Worm (Caenorhabditis elegans) whole organism, mixed stage, embryonic: ENCODE data around the gene T06C12.12.

Experiments
- M03D4.4 ChIP-seq: sonication (generic microtip); optimal IDR thresholded peaks from 2 replicates; lab custom pipeline; 2017; ENCODE audit warnings: mild to moderate bottlenecking, missing genetic modification characterization, missing compliant biosample characterization
- bed-3 ChIP-seq: fragments of 200-800 bp; sonication (Bioruptor generic); optimal IDR thresholded peaks from 3 replicates; lab custom pipeline; 2018; ENCODE audit warnings: mild to moderate bottlenecking, missing genetic modification characterization, moderate library complexity, missing compliant biosample characterization
- blmp-1 ChIP-seq: fragments of 150-350 bp; optimal IDR thresholded peaks from 2 replicates; lab custom pipeline; 2014; ENCODE audit warnings: missing biosample characterization, missing genetic modification characterization
- ceh-39 ChIP-seq: fragments of 150-350 bp; optimal IDR thresholded peaks from 2 replicates; lab custom pipeline; 2014; ENCODE audit warnings: missing biosample characterization, missing genetic modification characterization
- ceh-43 ChIP-seq: fragments of 200-800 bp; sonication (Bioruptor generic); optimal IDR thresholded peaks from 2 replicates; lab custom pipeline; 2018; ENCODE audit warnings: mild to moderate bottlenecking, missing genetic modification characterization, moderate library complexity, missing compliant biosample characterization
- ceh-83 ChIP-seq: fragments of 200-800 bp; sonication (Bioruptor generic); optimal IDR thresholded peaks from 2 replicates; lab custom pipeline; 2018; ENCODE audit warnings: mild to moderate bottlenecking, missing genetic modification characterization, missing compliant biosample characterization
- cnd-1 ChIP-seq: fragments of 200-800 bp; sonication (Bioruptor generic); optimal IDR thresholded peaks from 2 replicates; lab custom pipeline; 2018; ENCODE audit warnings: mild to moderate bottlenecking, missing genetic modification characterization, missing compliant biosample characterization
- drap-1 ChIP-seq: fragments of 200-800 bp; sonication (Bioruptor generic); optimal IDR thresholded peaks from 3 replicates; lab custom pipeline; 2018; ENCODE audit warnings: mild to moderate bottlenecking, missing genetic modification characterization, missing compliant biosample characterization
- elt-1 ChIP-seq: sonication (generic microtip); optimal IDR thresholded peaks from 2 replicates; lab custom pipeline; 2017; ENCODE audit warnings: missing genetic modification characterization, mild to moderate bottlenecking, missing compliant biosample characterization, antibody characterized with exemption, moderate library complexity, borderline replicate concordance; ENCODE audit not compliant: insufficient read depth
- elt-3 ChIP-seq: fragments of 150-350 bp; optimal IDR thresholded peaks from 2 replicates; lab custom pipeline; 2014; ENCODE audit warnings: missing biosample characterization, missing genetic modification characterization
- flh-1 ChIP-seq: fragments of 200-800 bp; sonication (Bioruptor generic); optimal IDR thresholded peaks from 2 replicates; lab custom pipeline; 2018; ENCODE audit warnings: mild to moderate bottlenecking, missing genetic modification characterization, moderate library complexity, missing compliant biosample characterization
- ham-2 ChIP-seq: fragments of 200-800 bp; sonication (Bioruptor generic); optimal IDR thresholded peaks from 2 replicates; lab custom pipeline; 2018; ENCODE audit warnings: mild to moderate bottlenecking, missing genetic modification characterization, missing compliant biosample characterization
- hlh-1 ChIP-seq: fragments of 150-350 bp; optimal IDR thresholded peaks from 2 replicates; lab custom pipeline; 2014; ENCODE audit warnings: missing biosample characterization, missing genetic modification reagents, missing genetic modification characterization
- lin-13 ChIP-seq: fragments of 150-350 bp; optimal IDR thresholded peaks from 2 replicates; lab custom pipeline; 2014; ENCODE audit warnings: missing biosample characterization, missing genetic modification characterization
- lin-32 ChIP-seq: fragments of 200-800 bp; sonication (Bioruptor generic); optimal IDR thresholded peaks from 2 replicates; lab custom pipeline; 2018; ENCODE audit warnings: mild to moderate bottlenecking, missing genetic modification characterization, missing compliant biosample characterization
- lsy-2 ChIP-seq: fragments of 150-350 bp; optimal IDR thresholded peaks from 2 replicates; lab custom pipeline; 2014; ENCODE audit warnings: missing biosample characterization, missing genetic modification characterization
- mab-5 ChIP-seq: fragments of 150-350 bp; optimal IDR thresholded peaks from 2 replicates; lab custom pipeline; 2014; ENCODE audit warnings: missing biosample characterization, missing genetic modification characterization
- mep-1 ChIP-seq: fragments of 150-350 bp; optimal IDR thresholded peaks from 2 replicates; lab custom pipeline; 2017; ENCODE audit warnings: missing biosample characterization, missing genetic modification reagents, missing genetic modification characterization, inconsistent platforms
- nhr-12 ChIP-seq: fragments of 150-350 bp; optimal IDR thresholded peaks from 2 replicates; lab custom pipeline; 2014; ENCODE audit warnings: missing biosample characterization, missing genetic modification characterization
- nhr-2 ChIP-seq: fragments of 150-350 bp; optimal IDR thresholded peaks from 2 replicates; lab custom pipeline; 2014; ENCODE audit warnings: missing biosample characterization, missing genetic modification characterization
- nhr-237 ChIP-seq: fragments of 150-350 bp; optimal IDR thresholded peaks from 2 replicates; lab custom pipeline; 2014; ENCODE audit warnings: missing biosample characterization, missing genetic modification characterization
- nhr-28 ChIP-seq: fragments of 150-350 bp; optimal IDR thresholded peaks from 2 replicates; lab custom pipeline; 2014; ENCODE audit warnings: missing biosample characterization, missing genetic modification characterization
- nhr-76 ChIP-seq: sonication (generic microtip); optimal IDR thresholded peaks from 2 replicates; lab custom pipeline; 2017; ENCODE audit warnings: missing biosample characterization, missing genetic modification characterization
- pha-4 ChIP-seq: fragments of 150-350 bp; optimal IDR thresholded peaks from 2 replicates; lab custom pipeline; 2018; ENCODE audit warnings: missing biosample characterization, missing genetic modification reagents, missing genetic modification characterization
- sem-2 ChIP-seq: fragments of 200-800 bp; sonication (Bioruptor generic); optimal IDR thresholded peaks from 2 replicates; lab custom pipeline; 2018; ENCODE audit warnings: mild to moderate bottlenecking, missing genetic modification characterization, missing compliant biosample characterization
- snpc-4 ChIP-seq: fragments of 150-350 bp; optimal IDR thresholded peaks from 2 replicates; lab custom pipeline; 2014; ENCODE audit warnings: missing biosample characterization, missing genetic modification characterization
- sptf-1 ChIP-seq: sonication (generic microtip); optimal IDR thresholded peaks from 2 replicates; lab custom pipeline; 2017; ENCODE audit warnings: mild to moderate bottlenecking, missing genetic modification characterization, moderate library complexity, missing compliant biosample characterization
- tbx-8 ChIP-seq: fragments of 200-800 bp; sonication (Bioruptor generic); optimal IDR thresholded peaks from 2 replicates; lab custom pipeline; 2018; ENCODE audit warnings: mild to moderate bottlenecking, missing genetic modification characterization, moderate library complexity, missing compliant biosample characterization
- unc-39 ChIP-seq: fragments of 150-350 bp; optimal IDR thresholded peaks from 2 replicates; lab custom pipeline; 2014; ENCODE audit warnings: missing biosample characterization, missing genetic modification characterization
- unc-62 ChIP-seq: fragments of 150-350 bp; optimal IDR thresholded peaks from 2 replicates; lab custom pipeline; 2014; ENCODE audit warnings: missing biosample characterization, missing genetic modification reagents, missing genetic modification characterization
- zip-8 ChIP-seq: fragments of 150-350 bp; optimal IDR thresholded peaks from 2 replicates; lab custom pipeline; 2014; ENCODE audit warnings: missing biosample characterization, missing genetic modification characterization
- ztf-11 ChIP-seq: fragments of 150-350 bp; optimal IDR thresholded peaks from 2 replicates; lab custom pipeline; 2014; ENCODE audit warnings: missing biosample characterization, missing genetic modification characterization

T06C12.12 gene

ce11 chrV:15876308-15876707 lies 15.6 kb upstream of the T06C12.12 start, which contains the start of gene nhr-102:
nhr-102 (minus strand) TSS chrV:15876408.
- no peak for TF ChIP-seq nhr-237 (tag; lab: Kevin White, UChicago)
- no peak for TF ChIP-seq ceh-39
- no peak for TF ChIP-seq tbx-8 (GFP tag; lab: Kevin White, UChicago)
- no peak for TF ChIP-seq unc-62 (GFP tag; lab: Kevin White, UChicago)
- no peak for TF ChIP-seq ham-2 (GFP tag; lab: Kevin White, UChicago)
- no peak for TF ChIP-seq flh-1 (GFP tag; lab: Kevin White, UChicago)
- no peak for TF ChIP-seq pha-4 (tag; lab: Kevin White, UChicago)
- no peak for TF ChIP-seq ceh-83 (GFP tag; lab: Kevin White, UChicago)
- TF ChIP-seq ceh-43 (GFP tag; lab: Kevin White, UChicago) = no peak
- no peak for TF ChIP-seq elt-3 (tag; lab: Kevin White, UChicago)
- TF ChIP-seq unc-39 (tag; lab: Kevin White, UChicago) = no peak
- no peak for TF ChIP-seq bed-3 (GFP tag; lab: Kevin White, UChicago)
- no peak for TF ChIP-seq hlh-1 (tag; lab: Kevin White, UChicago)
- TF ChIP-seq nhr-28 (tag; lab: Kevin White, UChicago) = no peak
- no peak for TF ChIP-seq zip-8 (tag; lab: Kevin White, UChicago)
- no peak for TF ChIP-seq lsy-2

- TF ChIP-seq nhr-12 (tag; lab: Kevin White, UChicago) = no peak
- TF ChIP-seq lin-13 = no peak
- TF ChIP-seq elt-3 (tag; lab: Kevin White, UChicago) = no peak
- no peak for TF ChIP-seq blmp-1 (tag; lab: Kevin White, UChicago)
- no peak for TF ChIP-seq mab-5
- TF ChIP-seq nhr-237 (tag; lab: Kevin White, UChicago) = no peak
- TF ChIP-seq nhr-76 = no peak
Measured at ce11 chrV:15879508-15879907, 12.4 kb upstream of the T06C12.12 start, which contains the start of gene nhr-84. nhr-84 (minus strand) TSS chrV:15879608.

ce11 chrV:15880033-15880432 lies 11.8 kb upstream of the T06C12.12 start:
- TF ChIP-seq nhr-237 (tag; lab: Kevin White, UChicago) = no peak
- TF ChIP-seq pha-4 (tag; lab: Kevin White, UChicago) = no peak
- TF ChIP-seq mep-1 (tag; lab: Kevin White, UChicago) = no peak
- no peak for TF ChIP-seq ztf-11 (tag; lab: Kevin White, UChicago)
- no peak for TF ChIP-seq snpc-4 (tag; lab: Kevin White, UChicago)
- TF ChIP-seq mab-5 = no peak
- no peak for TF ChIP-seq cnd-1 (tag; lab: Kevin White, UChicago)
- TF ChIP-seq elt-3 (tag; lab: Kevin White, UChicago) = no peak
- TF ChIP-seq M03D4.4 (tag; lab: Kevin White, UChicago) = no peak
- no peak for TF ChIP-seq nhr-2
- TF ChIP-seq ham-2 (GFP tag; lab: Kevin White, UChicago) = no peak
- no peak for TF ChIP-seq bed-3 (GFP tag; lab: Kevin White, UChicago)
- TF ChIP-seq, all 35 proteins: peak for 0

ce11 chrV:15880705-15881104 lies 11.2 kb upstream of the T06C12.12 start:
- no peak for TF ChIP-seq nhr-12 (tag; lab: Kevin White, UChicago)
- peak; percentile 57 for TF ChIP-seq nhr-237 (tag; lab: Kevin White, UChicago)

ce11 chrV:15884698-15885097 lies 7.2 kb upstream of the T06C12.12 start, which contains the start of gene oac-42:
oac-42 (minus strand) TSS chrV:15884798.
- TF ChIP-seq nhr-237 (tag; lab: Kevin White, UChicago) (no peak), flh-1 (GFP tag; lab: Kevin White, UChicago) (no peak), lin-32 (GFP tag; lab: Kevin White, UChicago) (no peak), elt-1 (no peak), elt-3 (tag; lab: Kevin White, UChicago) (no peak), hlh-1 (tag; lab: Kevin White, UChicago) (no peak), M03D4.4 (tag; lab: Kevin White, UChicago) (no peak), ceh-39 (no peak), nhr-28 (tag; lab: Kevin White, UChicago) (no peak), sptf-1 (tag; lab: Kevin White, UChicago) (no peak), unc-62 (GFP tag; lab: Kevin White, UChicago) (no peak), lin-13 (no peak), blmp-1 (tag; lab: Kevin White, UChicago) (no peak), cnd-1 (tag; lab: Kevin White, UChicago) (no peak), pha-4 (tag; lab: Kevin White, UChicago) (no peak), sem-2 (no peak), zip-8 (tag; lab: Kevin White, UChicago) (no peak), drap-1 (no peak), lsy-2 (no peak)
